Worm (Caenorhabditis elegans) whole organism, young adult: ENCODE measurements around the gene K11H12.7.

Source experiments
- B0019.2 ChIP-seq: fragments of 200-800 bp; sonication (Bioruptor generic); conservative IDR thresholded peaks from 2 replicates; pipeline ENCODE4 v1.3.6; 2022; ENCODE audit warnings: missing genetic modification reagents, missing genetic modification characterization, missing compliant biosample characterization
- B0035.1 ChIP-seq: sonication (generic microtip); optimal IDR thresholded peaks from 2 replicates; lab custom pipeline; 2016; ENCODE audit warnings: missing genetic modification characterization, mild to moderate bottlenecking, missing compliant biosample characterization, missing genotype, missing genetic modification reagents
- F37B4.10 ChIP-seq: fragments of 200-800 bp; sonication (Bioruptor generic); IDR thresholded peaks from 2 replicates; pipeline ENCODE4 v1.3.6; 2022; ENCODE audit warnings: missing genetic modification characterization, missing compliant biosample characterization
- F57A8.1 ChIP-seq: fragments of 200-800 bp; sonication (Bioruptor generic); optimal IDR thresholded peaks from 2 replicates; lab custom pipeline; 2018; ENCODE audit warnings: mild to moderate bottlenecking, missing genetic modification characterization, moderate library complexity, missing compliant biosample characterization
- F57C9.4 ChIP-seq: sonication (generic microtip); optimal IDR thresholded peaks from 2 replicates; lab custom pipeline; 2017; ENCODE audit warnings: mild to moderate bottlenecking, missing genetic modification characterization, missing compliant biosample characterization
- T07F8.4 ChIP-seq: sonication (generic microtip); optimal IDR thresholded peaks from 2 replicates; lab custom pipeline; 2016; ENCODE audit warnings: mild to moderate bottlenecking, missing genetic modification characterization, moderate library complexity, missing compliant biosample characterization
- T26A5.8 ChIP-seq: sonication (generic microtip); optimal IDR thresholded peaks from 2 replicates; lab custom pipeline; 2016; ENCODE audit warnings: missing genetic modification characterization, missing compliant biosample characterization
- Y53G8AR.9 ChIP-seq: fragments of 200-800 bp; sonication (Bioruptor generic); conservative IDR thresholded peaks from 2 replicates; pipeline ENCODE4 v1.3.6; 2022; ENCODE audit warnings: missing genetic modification reagents, missing genetic modification characterization, missing compliant biosample characterization
- Y95B8A.8 ChIP-seq: fragments of 200-800 bp; sonication (Bioruptor generic); IDR thresholded peaks from 2 replicates; pipeline ENCODE4 v1.3.6; 2022; ENCODE audit warnings: missing genetic modification reagents, missing genetic modification characterization, missing compliant biosample characterization
- akir-1 ChIP-seq: fragments of 200-800 bp; sonication (Bioruptor generic); optimal IDR thresholded peaks from 2 replicates; lab custom pipeline; 2018; ENCODE audit warnings: mild to moderate bottlenecking, missing genetic modification characterization, moderate library complexity, missing compliant biosample characterization
- aptf-2 ChIP-seq: fragments of 200-800 bp; sonication (Bioruptor generic); conservative IDR thresholded peaks from 2 replicates; pipeline ENCODE4 v1.3.6; 2022; ENCODE audit warnings: missing genetic modification reagents, missing genetic modification characterization, missing compliant biosample characterization
- athp-1 ChIP-seq: sonication (generic microtip); optimal IDR thresholded peaks from 2 replicates; lab custom pipeline; 2017; ENCODE audit warnings: mild to moderate bottlenecking, missing genetic modification characterization, missing compliant biosample characterization
- attf-5 ChIP-seq: fragments of 200-800 bp; sonication (Bioruptor generic); optimal IDR thresholded peaks from 2 replicates; lab custom pipeline; 2018; ENCODE audit warnings: mild to moderate bottlenecking, missing genetic modification characterization, missing compliant biosample characterization
- attf-6 ChIP-seq: fragments of 200-800 bp; sonication (Bioruptor generic); IDR thresholded peaks from 2 replicates; pipeline ENCODE4 v1.3.6; 2022; ENCODE audit warnings: missing genetic modification reagents, missing genetic modification characterization, missing compliant biosample characterization
- bed-1 ChIP-seq: fragments of 200-800 bp; sonication (Bioruptor generic); IDR thresholded peaks from 2 replicates; pipeline ENCODE4 v1.3.6; 2022; ENCODE audit warnings: missing genetic modification reagents, missing genetic modification characterization, missing compliant biosample characterization
- bed-2 ChIP-seq: fragments of 200-800 bp; sonication (Bioruptor generic); IDR thresholded peaks from 2 replicates; pipeline ENCODE4 v1.3.6; 2022; ENCODE audit warnings: missing genetic modification reagents, missing genetic modification characterization, missing compliant biosample characterization
- ccch-3 ChIP-seq: fragments of 200-800 bp; sonication (Bioruptor generic); optimal IDR thresholded peaks from 2 replicates; lab custom pipeline; 2018; ENCODE audit warnings: mild to moderate bottlenecking, missing genetic modification characterization, missing compliant biosample characterization
- ceh-27 ChIP-seq: fragments of 200-800 bp; sonication (Bioruptor generic); optimal IDR thresholded peaks from 2 replicates; lab custom pipeline; 2018; ENCODE audit warnings: mild to moderate bottlenecking, missing genetic modification characterization, moderate library complexity, missing compliant biosample characterization
- ceh-58 ChIP-seq: fragments of 200-800 bp; sonication (Bioruptor generic); IDR thresholded peaks from 2 replicates; pipeline ENCODE4 v1.3.6; 2022; ENCODE audit warnings: missing genetic modification characterization, missing compliant biosample characterization
- ceh-91 ChIP-seq: fragments of 200-800 bp; sonication (Bioruptor generic); IDR thresholded peaks from 2 replicates; pipeline ENCODE4 v1.3.6; 2022; ENCODE audit warnings: missing genetic modification reagents, missing genetic modification characterization, missing compliant biosample characterization
- egrh-3 ChIP-seq: fragments of 200-800 bp; sonication (Bioruptor generic); IDR thresholded peaks from 2 replicates; pipeline ENCODE4 v1.3.6; 2022; ENCODE audit warnings: missing genetic modification reagents, missing genetic modification characterization, missing compliant biosample characterization
- ekl-4 ChIP-seq: fragments of 200-800 bp; sonication (Bioruptor generic); IDR thresholded peaks from 2 replicates; pipeline ENCODE4 v1.3.6; 2022; ENCODE audit warnings: missing genetic modification reagents, missing genetic modification characterization, missing compliant biosample characterization
- ets-4 ChIP-seq: fragments of 200-800 bp; sonication (Bioruptor generic); optimal IDR thresholded peaks from 2 replicates; lab custom pipeline; 2018; ENCODE audit warnings: mild to moderate bottlenecking, missing genetic modification characterization, missing compliant biosample characterization
- hlh-26 ChIP-seq: fragments of 200-800 bp; sonication (Bioruptor generic); conservative IDR thresholded peaks from 2 replicates; pipeline ENCODE4 v1.3.6; 2022; ENCODE audit warnings: missing genetic modification reagents, missing genetic modification characterization, missing compliant biosample characterization
- hmg-1.2 ChIP-seq: fragments of 200-800 bp; sonication (Bioruptor generic); IDR thresholded peaks from 2 replicates; pipeline ENCODE4 v1.3.6; 2022; ENCODE audit warnings: missing genetic modification reagents, missing genetic modification characterization, missing compliant biosample characterization
- hmg-20 ChIP-seq: fragments of 200-800 bp; sonication (Bioruptor generic); IDR thresholded peaks from 2 replicates; pipeline ENCODE4 v1.3.6; 2022; ENCODE audit warnings: missing genetic modification reagents, missing genetic modification characterization, missing compliant biosample characterization
- hrde-1 ChIP-seq: sonication (generic microtip); optimal IDR thresholded peaks from 2 replicates; lab custom pipeline; 2016; ENCODE audit warnings: missing genetic modification characterization, mild to moderate bottlenecking, missing compliant biosample characterization, moderate library complexity, missing genotype, missing genetic modification reagents, borderline replicate concordance
- hsf-1 ChIP-seq: fragments of 200-800 bp; sonication (Bioruptor generic); IDR thresholded peaks from 2 replicates; pipeline ENCODE4 v1.3.6; 2022; ENCODE audit warnings: missing genetic modification reagents, missing genetic modification characterization, missing compliant biosample characterization
- let-526 ChIP-seq: fragments of 200-800 bp; sonication (Bioruptor generic); IDR thresholded peaks from 2 replicates; pipeline ENCODE4 v1.3.6; 2022; ENCODE audit warnings: missing genetic modification reagents, missing genetic modification characterization, missing compliant biosample characterization
- lin-35 ChIP-seq, 3 experiments: fragments of 150-350 bp in 2 of 3; sonication (generic microtip) in 1 of 3; optimal IDR thresholded peaks; 2 replicates each; lab custom pipeline; 2014 to 2018; ENCODE audit warnings: missing biosample characterization in 3 of 3, missing genetic modification characterization in 3 of 3, missing genetic modification reagents in 3 of 3
- lir-1 ChIP-seq: fragments of 200-800 bp; sonication (Bioruptor generic); conservative IDR thresholded peaks from 2 replicates; pipeline ENCODE4 v1.3.6; 2022; ENCODE audit warnings: missing genetic modification reagents, missing genetic modification characterization, missing compliant biosample characterization
- madf-10 ChIP-seq: sonication (generic microtip); optimal IDR thresholded peaks from 2 replicates; lab custom pipeline; 2016; ENCODE audit warnings: mild to moderate bottlenecking, missing genetic modification characterization, missing compliant biosample characterization
- madf-3 ChIP-seq: fragments of 200-800 bp; sonication (Bioruptor generic); IDR thresholded peaks from 2 replicates; pipeline ENCODE4 v1.3.6; 2022; ENCODE audit warnings: missing genetic modification reagents, missing genetic modification characterization, missing compliant biosample characterization
- mxl-1 ChIP-seq: sonication (generic microtip); optimal IDR thresholded peaks from 2 replicates; lab custom pipeline; 2016; ENCODE audit warnings: missing genetic modification characterization, missing compliant biosample characterization
- nfya-2 ChIP-seq: fragments of 200-800 bp; sonication (Bioruptor generic); IDR thresholded peaks from 2 replicates; pipeline ENCODE4 v1.3.6; 2022; ENCODE audit warnings: missing genetic modification reagents, missing genetic modification characterization, missing compliant biosample characterization
- nhr-120 ChIP-seq: fragments of 200-800 bp; sonication (Bioruptor generic); IDR thresholded peaks from 2 replicates; pipeline ENCODE4 v1.3.6; 2022; ENCODE audit warnings: missing genetic modification characterization, missing compliant biosample characterization
- pbrm-1 ChIP-seq: fragments of 200-800 bp; sonication (Bioruptor generic); IDR thresholded peaks from 2 replicates; pipeline ENCODE4 v1.3.6; 2022; ENCODE audit warnings: missing genetic modification reagents, missing genetic modification characterization, missing compliant biosample characterization
- snpc-1.3 ChIP-seq: sonication (generic microtip); optimal IDR thresholded peaks from 2 replicates; lab custom pipeline; 2017; ENCODE audit warnings: missing genetic modification characterization, mild to moderate bottlenecking, missing compliant biosample characterization, antibody characterized with exemption, moderate library complexity, missing genotype, missing genetic modification reagents; ENCODE audit not compliant: insufficient read depth
- snpc-3.4 ChIP-seq: sonication (generic microtip); optimal IDR thresholded peaks from 2 replicates; lab custom pipeline; 2017; ENCODE audit warnings: missing genetic modification characterization, mild to moderate bottlenecking, missing compliant biosample characterization, antibody characterized with exemption, moderate library complexity, missing genotype, missing genetic modification reagents
- somi-1 ChIP-seq: fragments of 200-800 bp; sonication (Bioruptor generic); optimal IDR thresholded peaks from 2 replicates; lab custom pipeline; 2018; ENCODE audit warnings: mild to moderate bottlenecking, missing genetic modification characterization, missing compliant biosample characterization
- sptf-2 ChIP-seq: fragments of 200-800 bp; sonication (Bioruptor generic); optimal IDR thresholded peaks from 2 replicates; lab custom pipeline; 2018; ENCODE audit warnings: mild to moderate bottlenecking, missing genetic modification characterization, missing compliant biosample characterization
- tbp1 ChIP-seq: fragments of 200-800 bp; sonication (Bioruptor generic); optimal IDR thresholded peaks from 2 replicates; lab custom pipeline; 2018; ENCODE audit warnings: mild to moderate bottlenecking, missing genetic modification characterization, missing compliant biosample characterization
- tbx-9 ChIP-seq: sonication (generic microtip); optimal IDR thresholded peaks from 2 replicates; lab custom pipeline; 2016; ENCODE audit warnings: borderline replicate concordance, missing genetic modification characterization, inconsistent platforms, missing compliant biosample characterization
- tlf-1 ChIP-seq: fragments of 200-800 bp; sonication (Bioruptor generic); optimal IDR thresholded peaks from 2 replicates; lab custom pipeline; 2018; ENCODE audit warnings: mild to moderate bottlenecking, missing genetic modification characterization, missing compliant biosample characterization
- zfh-2 ChIP-seq: fragments of 200-800 bp; sonication (Bioruptor generic); conservative IDR thresholded peaks from 2 replicates; pipeline ENCODE4 v1.3.6; 2022; ENCODE audit warnings: missing genetic modification reagents, missing genetic modification characterization, missing compliant biosample characterization
- zim-3 ChIP-seq: sonication (generic microtip); optimal IDR thresholded peaks from 2 replicates; lab custom pipeline; 2017; ENCODE audit warnings: mild to moderate bottlenecking, missing genetic modification characterization, moderate library complexity, missing compliant biosample characterization

K11H12.7 gene

ce11 chrIV:654526-655440, 10.5 kb upstream of the K11H12.7 start, which contains the start of the genes rpl-15 and K11H12.8 (continued):
- no peak for TF ChIP-seq hlh-26 (GFP tag; lab: Robert Waterston, UW)
- peak; percentile 96 for TF ChIP-seq zim-3 (tag; lab: Kevin White, UChicago)
- peak; percentile 100 for TF ChIP-seq ceh-27 (GFP tag; lab: Kevin White, UChicago)
- TF ChIP-seq B0019.2 (GFP tag; lab: Robert Waterston, UW), result peak; percentile 100
- TF ChIP-seq athp-1 (tag; lab: Kevin White, UChicago), result peak; percentile 99
- peak; percentile 100 for TF ChIP-seq somi-1 (GFP tag; lab: Kevin White, UChicago)
- TF ChIP-seq Y53G8AR.9 (GFP tag; lab: Robert Waterston, UW), result peak; percentile 100
- peak; percentile 91 for TF ChIP-seq akir-1
- TF ChIP-seq attf-6, result peak; percentile 92
- peak; percentile 1 to 99 (median 93) for TF ChIP-seq lin-35 (GFP tag; optimal IDR thresholded peaks at IDR 0.05; lab: Kevin White, UChicago)
- peak; percentile 64 for TF ChIP-seq mxl-1 (tag; lab: Kevin White, UChicago)
- peak; percentile 99 for TF ChIP-seq madf-3
- peak; percentile 98 for TF ChIP-seq bed-2 (GFP tag; lab: Robert Waterston, UW)
- TF ChIP-seq B0035.1 (tag; lab: Kevin White, UChicago), result peak; percentile 93
- TF ChIP-seq nfya-2, result peak; percentile 89
- peak; percentile 97 for TF ChIP-seq madf-10 (tag; lab: Kevin White, UChicago)
- TF ChIP-seq lir-1, result peak; percentile 99
- TF ChIP-seq zfh-2, result peak; percentile 96
- TF ChIP-seq tlf-1 (GFP tag; lab: Kevin White, UChicago), result peak; percentile 100
- TF ChIP-seq ceh-58 (GFP tag; lab: Robert Waterston, UW), result 0 out of 2 replicates have a peak, but pooled peaks have one; percentile 90
- TF ChIP-seq hmg-1.2, result peak; percentile 95
- peak; percentile 100 for TF ChIP-seq Y95B8A.8 (GFP tag; lab: Robert Waterston, UW)
- TF ChIP-seq snpc-1.3 (tag; lab: Kevin White, UChicago), result peak; percentile 99
- TF ChIP-seq F37B4.10 (GFP tag; lab: Robert Waterston, UW), result peak; percentile 99
- TF ChIP-seq ets-4 (GFP tag; lab: Kevin White, UChicago), result peak; percentile 88
- TF ChIP-seq ccch-3, result peak; percentile 76
- peak; percentile 99 for TF ChIP-seq snpc-3.4 (tag; lab: Kevin White, UChicago)
- peak; percentile 100 for TF ChIP-seq attf-5 (GFP tag; lab: Kevin White, UChicago)
- TF ChIP-seq nhr-120 (GFP tag; lab: Robert Waterston, UW), result 0 out of 2 replicates have a peak, but pooled peaks have one; percentile 88
- TF ChIP-seq tbp1, result peak; percentile 83
- peak; percentile 98 for TF ChIP-seq ceh-91 (GFP tag; lab: Robert Waterston, UW)
- peak; percentile 96 for TF ChIP-seq aptf-2
- peak; percentile 94 for TF ChIP-seq bed-1
- TF ChIP-seq F57A8.1 (GFP tag; lab: Kevin White, UChicago), result peak; percentile 96
- TF ChIP-seq ekl-4 (GFP tag; lab: Robert Waterston, UW), result peak; percentile 99
- TF ChIP-seq tbx-9, result no peak
- TF ChIP-seq hrde-1 (tag; lab: Kevin White, UChicago), result peak; percentile 90
- TF ChIP-seq T07F8.4, result peak; percentile 92
- peak; percentile 92 for TF ChIP-seq egrh-3 (GFP tag; lab: Robert Waterston, UW)
- TF ChIP-seq hmg-20, result peak; percentile 97
- TF ChIP-seq let-526, result peak; percentile 99
- TF ChIP-seq F57C9.4 (tag; lab: Kevin White, UChicago), result peak; percentile 95
- TF ChIP-seq T26A5.8 (tag; lab: Kevin White, UChicago), result peak; percentile 67
- TF ChIP-seq pbrm-1 (GFP tag; lab: Robert Waterston, UW), result peak; percentile 100
- peak; percentile 96 for TF ChIP-seq sptf-2 (GFP tag; lab: Kevin White, UChicago)
- TF ChIP-seq hsf-1 (GFP tag; lab: Robert Waterston, UW), result peak; percentile 94
